Fruit fly (Drosophila melanogaster): ENCODE results near the gene Jon65Aiv.

The Jon65Aiv gene

dm6 chr3L:6074975-6075692, 36.2 kb downstream of the Jon65Aiv start, which contains the start of the genes CG13295 and CG6610 (continued):
- TF ChIP-seq dimm (GFP tag; IDR thresholded peaks at IDR 0.05) (no peak), crp (GFP tag; optimal IDR thresholded peaks at IDR 0.05) (peak in 1 of 2 experiments; percentile 25), tio (GFP tag; optimal IDR thresholded peaks at IDR 0.05) (peak; percentile 19), bab2 (GFP tag; optimal IDR thresholded peaks at IDR 0.05) (peak; percentile 27), fru (optimal IDR thresholded peaks at IDR 0.05) (no peak), CG4424 (GFP tag; optimal IDR thresholded peaks at IDR 0.05) (peak; percentile 43)

- TF ChIP-seq sob (GFP tag; IDR thresholded peaks at IDR 0.05) (0 out of 2 replicates have a peak, but pooled peaks have one; percentile 9), dmrt11E (tag; optimal IDR thresholded peaks at IDR 0.05) (no peak), chinmo (GFP tag; IDR thresholded peaks at IDR 0.05; ENCODE audit: partially characterized antibody) (0 out of 4 replicates have a peak, but pooled peaks have one; percentile 17), ash1 (GFP tag; optimal IDR thresholded peaks at IDR 0.05) (no peak), wor (GFP tag; IDR thresholded peaks at IDR 0.05) (no peak), zf30C (GFP tag; optimal IDR thresholded peaks at IDR 0.05) (no peak), CG6791 (GFP tag; IDR thresholded peaks at IDR 0.05; ENCODE audit: partially characterized antibody) (no peak), ewg (GFP tag; optimal IDR thresholded peaks at IDR 0.05) (peak; percentile 82), Ada2b (GFP tag; IDR thresholded peaks at IDR 0.05) (no peak), Fer2 (tag; optimal IDR thresholded peaks at IDR 0.05) (no peak), CG4854 (GFP tag; optimal IDR thresholded peaks at IDR 0.05) (no peak), MTF-1 (GFP tag; optimal IDR thresholded peaks at IDR 0.05; ENCODE audit: borderline replicate concordance) (no peak), croc (GFP tag; conservative IDR thresholded peaks at IDR 0.05) (no peak), pita (GFP tag; optimal IDR thresholded peaks at IDR 0.05) (no peak), chif (GFP tag; optimal IDR thresholded peaks at IDR 0.05) (no peak), Dll (GFP tag; IDR thresholded peaks at IDR 0.05; ENCODE audit: partially characterized antibody) (no peak), CkIIα-i1 (GFP tag; IDR thresholded peaks at IDR 0.05) (no peak), tna (GFP tag; IDR thresholded peaks at IDR 0.05; ENCODE audit: partially characterized antibody) (no peak), D19B (GFP tag; optimal IDR thresholded peaks at IDR 0.05) (no peak), Bdp1 (GFP tag; optimal IDR thresholded peaks at IDR 0.05) (no peak), ab (GFP tag; optimal IDR thresholded peaks at IDR 0.05) (no peak), sima (GFP tag; optimal IDR thresholded peaks at IDR 0.05) (no peak), Oli (tag; optimal IDR thresholded peaks at IDR 0.05) (no peak), Med (GFP tag) (peak; percentile 39), scrt (GFP tag; optimal IDR thresholded peaks at IDR 0.05) (peak; percentile 85), nerfin-2 (GFP tag; IDR thresholded peaks at IDR 0.05; ENCODE audit: partially characterized antibody) (no peak), aop (GFP tag; IDR thresholded peaks at IDR 0.05) (no peak), CG33557 (GFP tag; optimal IDR thresholded peaks at IDR 0.05) (no peak), Awh (GFP tag; IDR thresholded peaks at IDR 0.05) (no peak), grau (tag; optimal IDR thresholded peaks at IDR 0.05) (no peak), Trl (optimal IDR thresholded peaks at IDR 0.05) (no peak), Trl (GFP tag; optimal IDR thresholded peaks at IDR 0.05) (no peak), vvl (GFP tag; IDR thresholded peaks at IDR 0.05) (no peak), Adf1 (GFP tag; IDR thresholded peaks at IDR 0.05) (no peak), zfh2 (GFP tag; optimal IDR thresholded peaks at IDR 0.05) (no peak), HmgZ (tag; optimal IDR thresholded peaks at IDR 0.05) (no peak), Hey (tag; optimal IDR thresholded peaks at IDR 0.05) (no peak), chn (GFP tag; optimal IDR thresholded peaks at IDR 0.05) (no peak), Drgx (GFP tag; IDR thresholded peaks at IDR 0.05) (no peak), abd-A (tag; optimal IDR thresholded peaks at IDR 0.05) (peak; percentile 75), Ets65A (GFP tag) (peak; percentile 56), Dfd (GFP tag; optimal IDR thresholded peaks at IDR 0.05) (no peak), CG4404 (GFP tag; IDR thresholded peaks at IDR 0.05) (no peak)
Observed at dm6 chr3L:6076429-6076828, 37.5 kb downstream of the Jon65Aiv start, which contains the start of gene ssp6. Gene ssp6 (plus strand): TSS chr3L:6076722.
